Worm (Caenorhabditis elegans) whole organism, L4 larva: Measurements from ENCODE around the gene hex-1.

Experiments used
- lsy-2 ChIP-seq, 2 experiments: fragments of 150-350 bp in 1 of 2; sonication (generic microtip) in 1 of 2; optimal IDR thresholded peaks; 2 replicates each; lab custom pipeline; 2014 to 2017; ENCODE audit warnings: missing biosample characterization in 2 of 2, missing genetic modification characterization in 2 of 2
- nhr-76 ChIP-seq: fragments of 150-350 bp; optimal IDR thresholded peaks from 2 replicates; lab custom pipeline; 2014; ENCODE audit warnings: missing biosample characterization, missing genetic modification characterization

DNA sequence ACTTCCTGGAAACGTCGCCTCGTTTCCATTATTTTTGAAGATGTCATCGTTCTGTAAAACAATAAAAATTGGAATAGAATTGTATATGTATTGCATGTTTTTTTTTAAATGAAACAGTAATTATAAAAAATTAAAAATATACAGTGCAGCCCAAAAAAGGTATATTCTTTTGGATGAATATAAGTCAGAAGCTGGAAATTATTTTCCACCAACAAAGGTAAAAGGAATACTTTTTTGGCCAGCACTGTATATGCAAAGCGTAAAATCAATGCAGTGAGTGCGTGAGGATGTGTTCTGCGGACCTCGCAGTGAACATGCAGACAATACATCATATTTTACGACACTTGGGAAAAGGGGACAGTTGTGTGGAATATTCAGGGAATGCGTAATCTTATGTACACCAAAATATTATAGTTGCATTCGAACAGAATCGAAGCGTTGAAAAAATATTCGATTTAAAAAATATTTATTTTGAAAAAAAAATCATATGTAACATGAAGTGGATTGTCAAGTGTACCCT, 44.5 kb upstream of the hex-1 start, which contains the start of gene F48B9.8:
- peak in 1 of 2 experiments; percentile 51 for TF ChIP-seq lsy-2 (tag; optimal IDR thresholded peaks at IDR 0.05; lab: Kevin White, UChicago)
- TF ChIP-seq nhr-76, result no peak
